Fruit fly (Drosophila melanogaster) whole organism, embryonic: Measurements from ENCODE around the gene DPCoAC.
A peak's percentile ranks its signal among the peaks of the same experiment; 100 is the strongest.

Experiments used
- Atf6 ChIP-seq: fragments of 200-800 bp; sonication (Bioruptor generic); IDR thresholded peaks from 2 replicates; pipeline ENCODE4 v1.3.6; 2022; ENCODE audit warnings: missing biosample characterization, missing genetic modification characterization
- CG1024 ChIP-seq: fragments of 200-800 bp; sonication (Bioruptor generic); IDR thresholded peaks from 2 replicates; pipeline ENCODE4 v1.3.6; 2022; ENCODE audit warnings: missing biosample characterization, missing genetic modification characterization
- CG10543 ChIP-seq: fragments of 200-800 bp; sonication (Bioruptor generic); optimal IDR thresholded peaks from 3 replicates; lab custom pipeline; 2017; ENCODE audit warnings: missing biosample characterization, mild to moderate bottlenecking, missing genetic modification characterization, moderate library complexity
- CG12236 ChIP-seq: fragments of 200-800 bp; sonication (Bioruptor generic); optimal IDR thresholded peaks from 2 replicates; lab custom pipeline; 2016; ENCODE audit warnings: missing biosample characterization, missing genetic modification characterization
- CG13424 ChIP-seq: fragments of 200-800 bp; sonication (Bioruptor generic); optimal IDR thresholded peaks from 2 replicates; lab custom pipeline; 2019; ENCODE audit warnings: missing biosample characterization, mild to moderate bottlenecking, missing genetic modification characterization, moderate library complexity
- CG13624 ChIP-seq: fragments of 200-800 bp; sonication (Bioruptor generic); optimal IDR thresholded peaks from 2 replicates; lab custom pipeline; 2016; ENCODE audit warnings: missing biosample characterization, missing genetic modification characterization
- CG13775 ChIP-seq: fragments of 200-800 bp; sonication (Bioruptor generic); optimal IDR thresholded peaks from 3 replicates; lab custom pipeline; 2017; ENCODE audit warnings: missing biosample characterization, mild to moderate bottlenecking, missing genetic modification characterization
- CG14014 ChIP-seq: fragments of 200-800 bp; sonication (Bioruptor generic); IDR thresholded peaks from 2 replicates; pipeline ENCODE4 v1.3.6; 2022; ENCODE audit warnings: missing biosample characterization, missing genetic modification characterization
- CG15514 ChIP-seq: fragments of 200-800 bp; sonication (Bioruptor generic); optimal IDR thresholded peaks from 3 replicates; lab custom pipeline; 2017; ENCODE audit warnings: missing biosample characterization, missing genetic modification characterization, mild to moderate bottlenecking, moderate library complexity, missing genetic modification reagents
- CG16863 ChIP-seq: fragments of 200-800 bp; sonication (Bioruptor generic); optimal IDR thresholded peaks from 3 replicates; lab custom pipeline; 2016; ENCODE audit warnings: missing biosample characterization, missing genetic modification characterization
- CG17361 ChIP-seq: fragments of 200-800 bp; sonication (Bioruptor generic); IDR thresholded peaks from 3 replicates; pipeline ENCODE4 v1.3.6; 2022; ENCODE audit warnings: missing biosample characterization, missing genetic modification characterization
- CG1832 ChIP-seq: fragments of 200-800 bp; sonication (Bioruptor generic); optimal IDR thresholded peaks from 2 replicates; lab custom pipeline; 2017; ENCODE audit warnings: missing biosample characterization, mild to moderate bottlenecking, missing genetic modification characterization, inconsistent platforms
- CG2199 ChIP-seq: fragments of 200-800 bp; sonication (Bioruptor generic); IDR thresholded peaks from 3 replicates; pipeline ENCODE4 v1.3.6; 2022; ENCODE audit warnings: missing biosample characterization, missing genetic modification characterization
- CG43689 ChIP-seq: fragments of 200-800 bp; sonication (Bioruptor generic); IDR thresholded peaks from 2 replicates; pipeline ENCODE4 v1.3.6; 2022; ENCODE audit warnings: missing biosample characterization, missing genetic modification characterization
- CG4404 ChIP-seq: fragments of 200-800 bp; sonication (Bioruptor generic); IDR thresholded peaks from 2 replicates; pipeline ENCODE4 v1.3.6; 2022; ENCODE audit warnings: missing biosample characterization, missing genetic modification characterization
- CG7745 ChIP-seq: fragments of 200-800 bp; sonication (Bioruptor generic); optimal IDR thresholded peaks from 2 replicates; lab custom pipeline; 2018; ENCODE audit warnings: missing biosample characterization, mild to moderate bottlenecking, missing genetic modification characterization, moderate library complexity
- Dip3 ChIP-seq: fragments of 200-800 bp; sonication (Bioruptor generic); optimal IDR thresholded peaks from 3 replicates; lab custom pipeline; 2016; ENCODE audit warnings: missing biosample characterization, missing genetic modification characterization
- Dref ChIP-seq: fragments of 200-800 bp; sonication (Bioruptor generic); IDR thresholded peaks from 2 replicates; pipeline ENCODE4 v1.3.6; 2022; ENCODE audit warnings: missing biosample characterization, missing genetic modification characterization
- Ets97D ChIP-seq: fragments of 200-800 bp; sonication (Bioruptor generic); optimal IDR thresholded peaks from 3 replicates; lab custom pipeline; 2016; ENCODE audit warnings: missing biosample characterization, missing genetic modification characterization
- Gsc ChIP-seq: fragments of 200-800 bp; sonication (Bioruptor generic); IDR thresholded peaks from 2 replicates; pipeline ENCODE4 v1.3.6; 2022; ENCODE audit warnings: missing biosample characterization, missing genetic modification characterization
- HHEX ChIP-seq: fragments of 200-800 bp; sonication (Bioruptor generic); optimal IDR thresholded peaks from 3 replicates; lab custom pipeline; 2017; ENCODE audit warnings: missing biosample characterization, mild to moderate bottlenecking, missing genetic modification characterization, missing genetic modification reagents
- HmgD ChIP-seq: fragments of 200-800 bp; sonication (Bioruptor generic); optimal IDR thresholded peaks from 3 replicates; lab custom pipeline; 2016; ENCODE audit warnings: missing biosample characterization, missing genetic modification characterization
- Hr51 ChIP-seq, 2 experiments: fragments of 200-800 bp; sonication (Bioruptor generic); optimal IDR thresholded peaks; 2 replicates in 1 of 2; 3 replicates in 1 of 2; lab custom pipeline; 2016 to 2018; ENCODE audit warnings: missing biosample characterization in 2 of 2, missing genetic modification characterization in 2 of 2, mild to moderate bottlenecking in 1 of 2, moderate library complexity in 1 of 2
- Nf-YA ChIP-seq: fragments of 200-800 bp; sonication (Bioruptor generic); IDR thresholded peaks from 2 replicates; pipeline ENCODE4 v1.3.6; 2022; ENCODE audit warnings: missing biosample characterization, missing genetic modification characterization
- Optix ChIP-seq: fragments of 200-800 bp; sonication (Bioruptor generic); IDR thresholded peaks from 3 replicates; pipeline ENCODE4 v1.3.6; 2022; ENCODE audit warnings: missing biosample characterization, missing genetic modification characterization
- Stat92E ChIP-seq, 3 experiments: fragments of >200 bp in 2 of 3; fragments of 200-800 bp in 1 of 3; sonication (Bioruptor generic) in 1 of 3; optimal IDR thresholded peaks; 2 replicates each; lab custom pipeline; 2017 to 2019; ENCODE audit warnings: missing biosample characterization in 3 of 3, missing genetic modification characterization in 3 of 3, mild to moderate bottlenecking in 1 of 3, moderate library complexity in 1 of 3
- Tbp ChIP-seq: fragments of >200 bp; optimal IDR thresholded peaks from 2 replicates; lab custom pipeline; 2018; ENCODE audit warnings: missing biosample characterization, missing genetic modification characterization
- ash1 ChIP-seq: fragments of 200-800 bp; sonication (Bioruptor generic); optimal IDR thresholded peaks from 2 replicates; lab custom pipeline; 2018; ENCODE audit warnings: missing biosample characterization, mild to moderate bottlenecking, missing genetic modification characterization
- cas ChIP-seq: fragments of 200-800 bp; sonication (Bioruptor generic); IDR thresholded peaks from 2 replicates; pipeline ENCODE4 v1.3.6; 2022; ENCODE audit warnings: missing biosample characterization, missing genetic modification characterization
- ci ChIP-seq: fragments of 200-800 bp; sonication (Bioruptor generic); IDR thresholded peaks from 3 replicates; pipeline ENCODE4 v1.3.6; 2022; ENCODE audit warnings: missing biosample characterization, missing genetic modification characterization
- crc ChIP-seq: fragments of 200-800 bp; sonication (Bioruptor generic); optimal IDR thresholded peaks from 2 replicates; lab custom pipeline; 2016; ENCODE audit warnings: missing biosample characterization, missing genetic modification characterization
- dmrt11E ChIP-seq: fragments of 200-800 bp; sonication (Bioruptor generic); optimal IDR thresholded peaks from 3 replicates; lab custom pipeline; 2018; ENCODE audit warnings: missing biosample characterization, mild to moderate bottlenecking, missing genetic modification characterization, moderate library complexity
- gcm ChIP-seq: fragments of 200-800 bp; sonication (Bioruptor generic); optimal IDR thresholded peaks from 2 replicates; lab custom pipeline; 2019; ENCODE audit warnings: missing biosample characterization, mild to moderate bottlenecking, missing genetic modification characterization, moderate library complexity
- gfzf ChIP-seq: fragments of 200-800 bp; sonication (Bioruptor generic); optimal IDR thresholded peaks from 2 replicates; lab custom pipeline; 2016; ENCODE audit warnings: missing biosample characterization, mild to moderate bottlenecking, missing genetic modification characterization, moderate library complexity
- inv ChIP-seq: fragments of 200-800 bp; sonication (Bioruptor generic); IDR thresholded peaks from 2 replicates; pipeline ENCODE4 v1.3.6; 2022; ENCODE audit warnings: missing biosample characterization, missing genetic modification characterization; ENCODE audit not compliant: partially characterized antibody
- lola ChIP-seq, 3 experiments: fragments of >200 bp in 2 of 3; fragments of 200-800 bp in 1 of 3; sonication (Bioruptor generic) in 1 of 3; optimal IDR thresholded peaks; 2 replicates each; lab custom pipeline; 2017 to 2019; ENCODE audit warnings: missing biosample characterization in 3 of 3, missing genetic modification characterization in 3 of 3, mild to moderate bottlenecking in 1 of 3, moderate library complexity in 1 of 3
- nmo ChIP-seq: fragments of 200-800 bp; sonication (Bioruptor generic); optimal IDR thresholded peaks from 2 replicates; lab custom pipeline; 2018; ENCODE audit warnings: missing biosample characterization, mild to moderate bottlenecking, missing genetic modification characterization, moderate library complexity
- peb ChIP-seq: fragments of 200-800 bp; sonication (Bioruptor generic); IDR thresholded peaks from 2 replicates; pipeline ENCODE4 v1.3.6; 2022; ENCODE audit warnings: missing biosample characterization, missing genetic modification characterization
- pzg ChIP-seq: fragments of 200-800 bp; sonication (Bioruptor generic); optimal IDR thresholded peaks from 3 replicates; lab custom pipeline; 2018; ENCODE audit warnings: missing biosample characterization, mild to moderate bottlenecking, missing genetic modification characterization, moderate library complexity
- row ChIP-seq: fragments of 200-800 bp; sonication (Bioruptor generic); IDR thresholded peaks from 3 replicates; pipeline ENCODE4 v1.3.6; 2022; ENCODE audit warnings: missing biosample characterization, missing genetic modification characterization
- sens-2 ChIP-seq: fragments of 200-800 bp; sonication (Bioruptor generic); IDR thresholded peaks from 2 replicates; pipeline ENCODE4 v1.3.6; 2022; ENCODE audit warnings: missing biosample characterization, missing genetic modification characterization
- sim ChIP-seq: fragments of 200-800 bp; sonication (Bioruptor generic); IDR thresholded peaks from 2 replicates; pipeline ENCODE4 v1.3.6; 2022; ENCODE audit warnings: missing biosample characterization, missing genetic modification characterization
- sima ChIP-seq: fragments of 200-800 bp; sonication (Bioruptor generic); optimal IDR thresholded peaks from 2 replicates; lab custom pipeline; 2016; ENCODE audit warnings: missing biosample characterization, missing genetic modification characterization
- sna ChIP-seq: fragments of 200-800 bp; sonication (Bioruptor generic); IDR thresholded peaks from 2 replicates; pipeline ENCODE4 v1.3.6; 2022; ENCODE audit warnings: missing biosample characterization, missing genetic modification characterization; ENCODE audit not compliant: partially characterized antibody
- sqz ChIP-seq: fragments of 200-800 bp; sonication (Bioruptor generic); optimal IDR thresholded peaks from 3 replicates; lab custom pipeline; 2018; ENCODE audit warnings: missing biosample characterization, mild to moderate bottlenecking, missing genetic modification characterization
- sug ChIP-seq: fragments of 200-800 bp; optimal IDR thresholded peaks from 2 replicates; lab custom pipeline; 2019; ENCODE audit warnings: missing biosample characterization, mild to moderate bottlenecking, missing genetic modification characterization, moderate library complexity
- toy ChIP-seq: fragments of 200-800 bp; sonication (Bioruptor generic); IDR thresholded peaks from 2 replicates; pipeline ENCODE4 v1.3.6; 2022; ENCODE audit warnings: missing biosample characterization, missing genetic modification characterization
- z ChIP-seq: fragments of 200-800 bp; sonication (Bioruptor generic); IDR thresholded peaks from 3 replicates; pipeline ENCODE4 v1.3.6; 2022; ENCODE audit warnings: missing biosample characterization, missing genetic modification characterization

DPCoAC gene

DNA sequence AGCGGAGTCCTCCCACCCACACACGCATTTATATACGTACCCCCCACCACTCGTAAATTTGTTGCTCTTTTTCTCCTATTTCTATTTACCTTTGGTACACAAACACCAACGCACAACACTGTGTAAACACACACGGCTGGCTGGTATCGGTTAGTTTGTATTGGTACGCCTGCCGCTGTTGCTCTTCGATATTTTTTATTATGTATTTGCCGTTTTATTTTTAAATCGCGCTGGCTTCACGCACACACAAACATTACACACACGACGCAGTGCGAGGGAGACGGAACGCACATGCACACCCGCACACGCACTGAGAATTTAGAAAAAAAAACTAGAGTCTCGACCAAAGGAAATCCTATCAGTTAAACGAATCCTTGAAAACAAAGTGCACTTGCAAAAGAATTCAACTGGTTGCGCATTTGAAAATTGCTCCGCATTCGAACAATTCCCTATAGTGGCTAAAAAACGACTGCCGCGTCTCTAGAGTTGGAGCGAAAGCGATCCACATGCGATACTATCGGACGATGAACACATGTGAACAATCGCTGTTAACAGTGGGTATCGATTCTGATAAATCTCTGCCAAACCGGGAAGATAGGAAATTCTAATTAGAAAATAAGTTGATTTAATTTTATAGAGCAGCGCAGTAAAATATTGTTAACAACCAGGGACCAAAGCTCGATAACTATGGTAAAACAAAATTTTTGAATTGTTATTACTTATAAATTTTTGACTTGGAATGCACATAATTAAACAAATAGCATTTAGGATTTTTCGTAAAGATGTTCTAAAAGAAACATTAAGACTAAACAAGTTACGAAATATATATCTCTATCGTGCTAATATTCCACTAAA lies 6.6 kb downstream of the DPCoAC start (continued):
- peak; percentile 40 for TF ChIP-seq Dip3 (GFP tag; lab: Kevin White, UChicago)
- TF ChIP-seq gfzf (GFP tag; lab: Kevin White, UChicago): peak; percentile 70
- peak; percentile 15 for TF ChIP-seq nmo
- peak; percentile 22; the same call in 1 of the 2 replicates for TF ChIP-seq CG1024
- 0 out of 3 replicates have a peak, but pooled peaks have one; percentile 7 for TF ChIP-seq CG2199
- TF ChIP-seq row: no peak; the same call in 2 of the 3 replicates
- TF ChIP-seq Nf-YA (GFP tag; lab: Robert Waterston, UW): peak; percentile 65
- no peak for TF ChIP-seq sima (GFP tag; lab: Kevin White, UChicago)
- TF ChIP-seq CG13424 (tag; lab: Kevin White, UChicago): peak; percentile 69
- TF ChIP-seq CG10543 (GFP tag; lab: Kevin White, UChicago): peak; percentile 89
- TF ChIP-seq CG13624: peak; percentile 76
- TF ChIP-seq pzg (GFP tag; lab: Kevin White, UChicago): peak; percentile 69
- TF ChIP-seq sqz (GFP tag; lab: Kevin White, UChicago): peak; percentile 83
- TF ChIP-seq Stat92E (GFP tag; optimal IDR thresholded peaks at IDR 0.05; lab: Kevin White, UChicago): no peak
- TF ChIP-seq ash1: peak; percentile 92
- peak; percentile 81 for TF ChIP-seq gcm (GFP tag; lab: Kevin White, UChicago)
- TF ChIP-seq peb (GFP tag; lab: Robert Waterston, UW): no peak
- no peak for TF ChIP-seq CG1832 (GFP tag; lab: Kevin White, UChicago)
- no peak for TF ChIP-seq CG17361 (GFP tag; lab: Robert Waterston, UW)
- peak; percentile 71 for TF ChIP-seq CG15514 (GFP tag; lab: Kevin White, UChicago)
- peak; percentile 61 for TF ChIP-seq CG16863
- TF ChIP-seq CG14014 (GFP tag; lab: Robert Waterston, UW): peak; percentile 76; the same call in 1 of the 2 replicates
- TF ChIP-seq dmrt11E (tag; lab: Kevin White, UChicago): peak; percentile 46
- peak; percentile 84 for TF ChIP-seq CG7745 (tag; lab: Kevin White, UChicago)
- peak; percentile 90 for TF ChIP-seq HHEX
- peak; percentile 66 for TF ChIP-seq HmgD (GFP tag; lab: Kevin White, UChicago)
- TF ChIP-seq sim: peak; percentile 63; the same call in 1 of the 2 replicates
- peak in 1 of 3 experiments; percentile 47 for TF ChIP-seq lola (GFP tag; optimal IDR thresholded peaks at IDR 0.05; lab: Kevin White, UChicago)
- peak; percentile 84 for TF ChIP-seq CG12236 (GFP tag; lab: Kevin White, UChicago)
- peak; percentile 79 for TF ChIP-seq Dref (GFP tag; lab: Robert Waterston, UW)
- peak; percentile 76 for TF ChIP-seq sna (GFP tag; lab: Robert Waterston, UW)
- no peak; the same call in 1 of the 2 replicates for TF ChIP-seq cas (GFP tag; lab: Robert Waterston, UW)
- no peak for TF ChIP-seq CG4404 (GFP tag; lab: Robert Waterston, UW)
- TF ChIP-seq Gsc (GFP tag; lab: Robert Waterston, UW): no peak
- peak; percentile 10 for TF ChIP-seq CG13775 (GFP tag; lab: Kevin White, UChicago)
- TF ChIP-seq toy (GFP tag; lab: Robert Waterston, UW): no peak
- peak; percentile 72; the same call in 1 of the 2 replicates for TF ChIP-seq Atf6 (GFP tag; lab: Robert Waterston, UW)
- peak; percentile 95 for TF ChIP-seq inv (GFP tag; lab: Robert Waterston, UW)
- peak; percentile 87 for TF ChIP-seq ci (GFP tag; lab: Robert Waterston, UW)
- TF ChIP-seq Optix (GFP tag; lab: Robert Waterston, UW): no peak
- no peak for TF ChIP-seq z (GFP tag; lab: Robert Waterston, UW)
- peak; percentile 51; the same call in 1 of the 2 replicates for TF ChIP-seq sens-2
- peak; percentile 48 for TF ChIP-seq sug
- TF ChIP-seq crc (GFP tag; lab: Kevin White, UChicago): peak; percentile 42
- TF ChIP-seq Ets97D (GFP tag; lab: Kevin White, UChicago): no peak
- no peak for TF ChIP-seq Tbp (GFP tag; lab: Kevin White, UChicago)
- TF ChIP-seq Hr51 (GFP tag; optimal IDR thresholded peaks at IDR 0.05; lab: Kevin White, UChicago): peak; percentile 28 to 44
- 0 out of 2 replicates have a peak, but pooled peaks have one; percentile 10 for TF ChIP-seq CG43689 (GFP tag; lab: Robert Waterston, UW)
